Worm (Caenorhabditis elegans) whole organism, midembryonic: ENCODE data around the gene F15H10.7.

Experiments used
- flt-1 ChIP-seq: fragments of 200-800 bp; sonication (Bioruptor generic); IDR thresholded peaks from 2 replicates; pipeline ENCODE4 v1.3.6; 2022; ENCODE audit warnings: missing genetic modification characterization, missing compliant biosample characterization
- klf-2 ChIP-seq: fragments of 200-800 bp; sonication (Bioruptor generic); conservative IDR thresholded peaks from 2 replicates; pipeline ENCODE4 v1.3.6; 2022; ENCODE audit warnings: missing genetic modification reagents, missing genetic modification characterization, missing compliant biosample characterization
- ref-1 ChIP-seq: fragments of 200-800 bp; sonication (Bioruptor generic); conservative IDR thresholded peaks from 2 replicates; pipeline ENCODE4 v1.3.6; 2022; ENCODE audit warnings: missing genetic modification reagents, missing genetic modification characterization, missing compliant biosample characterization
- tab-1 ChIP-seq: fragments of 200-800 bp; sonication (Bioruptor generic); IDR thresholded peaks from 2 replicates; pipeline ENCODE4 v1.3.6; 2022; ENCODE audit warnings: missing genetic modification characterization, missing compliant biosample characterization
- ztf-23 ChIP-seq: fragments of 200-800 bp; sonication (Bioruptor generic); IDR thresholded peaks from 2 replicates; pipeline ENCODE4 v1.3.6; 2022; ENCODE audit warnings: missing genetic modification reagents, missing genetic modification characterization, missing compliant biosample characterization
- ztf-29 ChIP-seq: fragments of 200-800 bp; sonication (Bioruptor generic); IDR thresholded peaks from 2 replicates; pipeline ENCODE4 v1.3.6; 2022; ENCODE audit warnings: missing genetic modification reagents, missing genetic modification characterization, missing compliant biosample characterization

DNA sequence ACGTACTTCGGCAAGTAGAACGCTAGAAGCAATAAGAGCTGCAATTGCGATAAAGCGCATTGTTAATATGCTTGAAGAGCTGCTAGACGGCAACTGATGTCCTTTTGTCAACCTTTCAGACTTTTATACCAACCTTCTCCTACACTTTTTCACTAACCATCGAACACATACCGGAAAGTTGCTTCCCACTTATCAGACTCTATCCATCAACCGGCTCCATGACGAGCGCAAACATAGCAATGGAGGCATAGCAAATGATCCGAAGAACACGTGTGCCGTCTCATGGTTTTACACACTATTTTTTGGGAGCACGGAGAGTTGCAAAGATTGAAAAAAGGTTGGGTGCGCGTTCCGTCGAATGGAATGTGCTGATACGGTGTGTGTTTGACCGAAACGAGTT, 24.5 kb downstream of the F15H10.7 start, which contains the start of gene abu-1:
- no peak for TF ChIP-seq tab-1 (GFP tag; lab: Robert Waterston, UW)
- no peak for TF ChIP-seq ref-1 (GFP tag; lab: Robert Waterston, UW)
- no peak for TF ChIP-seq ztf-23 (GFP tag; lab: Robert Waterston, UW)
- TF ChIP-seq ztf-29 (GFP tag; lab: Robert Waterston, UW) = no peak
- TF ChIP-seq flt-1 (GFP tag; lab: Robert Waterston, UW) = no peak
- no peak for TF ChIP-seq klf-2 (GFP tag; lab: Robert Waterston, UW)
